Worm (Caenorhabditis elegans) whole organism, L2 larva: ENCODE measurements around the gene best-1.

Source experiments
- R02D3.7 ChIP-seq: fragments of 150-350 bp; optimal IDR thresholded peaks from 2 replicates; lab custom pipeline; 2014; ENCODE audit warnings: missing biosample characterization, missing genetic modification characterization
- ama-1 ChIP-seq: fragments of 150-350 bp; optimal IDR thresholded peaks from 2 replicates; lab custom pipeline; 2018; ENCODE audit warnings: inconsistent platforms
- dmd-4 ChIP-seq: sonication (generic microtip); optimal IDR thresholded peaks from 2 replicates; lab custom pipeline; 2017; ENCODE audit warnings: missing biosample characterization, missing genetic modification characterization
- fos-1 ChIP-seq: fragments of 150-350 bp; optimal IDR thresholded peaks from 2 replicates; lab custom pipeline; 2014; ENCODE audit warnings: missing biosample characterization, missing genetic modification characterization
- mdl-1 ChIP-seq, 2 experiments: fragments of 150-350 bp in 1 of 2; sonication (generic microtip) in 1 of 2; optimal IDR thresholded peaks; 2 replicates each; lab custom pipeline; 2017; ENCODE audit warnings: missing biosample characterization in 2 of 2, missing genetic modification characterization in 2 of 2
- nhr-11 ChIP-seq: fragments of 150-350 bp; optimal IDR thresholded peaks from 2 replicates; lab custom pipeline; 2014; ENCODE audit warnings: missing biosample characterization, missing genetic modification characterization
- unc-62 ChIP-seq: fragments of 150-350 bp; optimal IDR thresholded peaks from 2 replicates; lab custom pipeline; 2014; ENCODE audit warnings: missing biosample characterization, missing genetic modification reagents, missing genetic modification characterization
- ztf-11 ChIP-seq: sonication (generic microtip); optimal IDR thresholded peaks from 2 replicates; lab custom pipeline; 2017; ENCODE audit warnings: missing biosample characterization, missing genetic modification characterization
- ztf-4 ChIP-seq: fragments of 150-350 bp; optimal IDR thresholded peaks from 2 replicates; lab custom pipeline; 2014; ENCODE audit warnings: missing biosample characterization, missing genetic modification characterization

ce11 chrIV:13071445-13071844 is 38.1 kb downstream of the best-1 start, which contains the start of gene scl-8:
- TF ChIP-seq fos-1 (tag; lab: Kevin White, UChicago) (no peak), nhr-11 (tag; lab: Kevin White, UChicago) (no peak), mdl-1 (tag; optimal IDR thresholded peaks at IDR 0.05; lab: Kevin White, UChicago) (no peak), ztf-11 (tag; lab: Kevin White, UChicago) (no peak), R02D3.7 (tag; lab: Kevin White, UChicago) (no peak), unc-62 (GFP tag; lab: Kevin White, UChicago) (no peak), ama-1 (no peak), dmd-4 (tag; lab: Kevin White, UChicago) (no peak), ztf-4 (no peak)
